Worm (Caenorhabditis elegans) whole organism, late embryonic: ENCODE data around the gene dhhc-6.

Experiments
- C08G9.2 ChIP-seq: sonication (generic microtip); optimal IDR thresholded peaks from 2 replicates; lab custom pipeline; 2016; ENCODE audit warnings: mild to moderate bottlenecking, missing genetic modification characterization, moderate library complexity, missing compliant biosample characterization
- C38D4.7 ChIP-seq: fragments of 200-800 bp; sonication (Bioruptor generic); optimal IDR thresholded peaks from 2 replicates; lab custom pipeline; 2018; ENCODE audit warnings: mild to moderate bottlenecking, missing genetic modification characterization, moderate library complexity, missing compliant biosample characterization
- K02D7.2 ChIP-seq: sonication (generic microtip); optimal IDR thresholded peaks from 2 replicates; lab custom pipeline; 2017; ENCODE audit warnings: mild to moderate bottlenecking, missing genetic modification characterization, missing compliant biosample characterization
- K09A11.1 ChIP-seq: sonication (generic microtip); optimal IDR thresholded peaks from 2 replicates; lab custom pipeline; 2017; ENCODE audit warnings: antibody characterized with exemption, mild to moderate bottlenecking, missing genetic modification characterization, missing compliant biosample characterization; ENCODE audit not compliant: insufficient read depth
- T23F11.4 ChIP-seq: fragments of 200-800 bp; sonication (Bioruptor generic); optimal IDR thresholded peaks from 2 replicates; lab custom pipeline; 2018; ENCODE audit warnings: mild to moderate bottlenecking, missing genetic modification characterization, missing compliant biosample characterization
- Y22D7AL.16 ChIP-seq: sonication (generic microtip); optimal IDR thresholded peaks from 2 replicates; lab custom pipeline; 2016; ENCODE audit warnings: missing genetic modification characterization, missing compliant biosample characterization
- ahr-1 ChIP-seq: sonication (generic microtip); optimal IDR thresholded peaks from 2 replicates; lab custom pipeline; 2016; ENCODE audit warnings: missing genetic modification characterization, missing compliant biosample characterization
- ama-1 ChIP-seq: fragments of 150-350 bp; optimal IDR thresholded peaks from 2 replicates; lab custom pipeline; 2014
- ceh-14 ChIP-seq: sonication (generic microtip); optimal IDR thresholded peaks from 2 replicates; lab custom pipeline; 2016; ENCODE audit warnings: missing genotype, missing genetic modification characterization, missing compliant biosample characterization
- ceh-18 ChIP-seq: sonication (generic microtip); optimal IDR thresholded peaks from 2 replicates; lab custom pipeline; 2016; ENCODE audit warnings: missing genetic modification characterization, missing compliant biosample characterization
- ceh-2 ChIP-seq: sonication (generic microtip); optimal IDR thresholded peaks from 2 replicates; lab custom pipeline; 2016; ENCODE audit warnings: missing genotype, missing genetic modification characterization, missing compliant biosample characterization
- ceh-22 ChIP-seq: sonication (generic microtip); optimal IDR thresholded peaks from 2 replicates; lab custom pipeline; 2017; ENCODE audit warnings: missing biosample characterization, missing genetic modification characterization
- ceh-24 ChIP-seq: sonication (generic microtip); optimal IDR thresholded peaks from 2 replicates; lab custom pipeline; 2016; ENCODE audit warnings: mild to moderate bottlenecking, missing genetic modification characterization, missing compliant biosample characterization
- ceh-31 ChIP-seq: sonication (generic microtip); optimal IDR thresholded peaks from 2 replicates; lab custom pipeline; 2016; ENCODE audit warnings: missing genetic modification characterization, missing compliant biosample characterization
- ceh-48 ChIP-seq: sonication (generic microtip); optimal IDR thresholded peaks from 2 replicates; lab custom pipeline; 2016; ENCODE audit warnings: missing genetic modification characterization, inconsistent platforms, missing compliant biosample characterization
- ceh-9 ChIP-seq: sonication (generic microtip); optimal IDR thresholded peaks from 2 replicates; lab custom pipeline; 2016; ENCODE audit warnings: mild to moderate bottlenecking, missing genetic modification characterization, inconsistent platforms, missing compliant biosample characterization
- dmd-4 ChIP-seq: sonication (generic microtip); optimal IDR thresholded peaks from 2 replicates; lab custom pipeline; 2016; ENCODE audit warnings: borderline replicate concordance, missing genetic modification characterization, missing compliant biosample characterization
- dve-1 ChIP-seq: sonication (generic microtip); optimal IDR thresholded peaks from 2 replicates; lab custom pipeline; 2017; ENCODE audit warnings: antibody characterized with exemption, mild to moderate bottlenecking, missing genetic modification characterization, missing compliant biosample characterization
- elt-4 ChIP-seq: sonication (generic microtip); optimal IDR thresholded peaks from 2 replicates; lab custom pipeline; 2016; ENCODE audit warnings: missing genetic modification characterization, missing compliant biosample characterization
- ets-4 ChIP-seq: sonication (generic microtip); optimal IDR thresholded peaks from 2 replicates; lab custom pipeline; 2016; ENCODE audit warnings: missing genetic modification characterization, missing compliant biosample characterization
- eyg-1 ChIP-seq: sonication (generic microtip); optimal IDR thresholded peaks from 2 replicates; lab custom pipeline; 2016; ENCODE audit warnings: missing genotype, missing genetic modification characterization, missing compliant biosample characterization
- fkh-10 ChIP-seq: fragments of 150-350 bp; optimal IDR thresholded peaks from 2 replicates; lab custom pipeline; 2014; ENCODE audit warnings: missing biosample characterization, missing genetic modification reagents, missing genetic modification characterization
- fkh-6 ChIP-seq: sonication (generic microtip); optimal IDR thresholded peaks from 2 replicates; lab custom pipeline; 2016; ENCODE audit warnings: missing genetic modification characterization, missing compliant biosample characterization
- hlh-6 ChIP-seq: sonication (generic microtip); optimal IDR thresholded peaks from 2 replicates; lab custom pipeline; 2016; ENCODE audit warnings: missing genotype, missing genetic modification characterization, missing compliant biosample characterization
- madf-2 ChIP-seq: sonication (generic microtip); optimal IDR thresholded peaks from 2 replicates; lab custom pipeline; 2017; ENCODE audit warnings: missing genetic modification characterization, missing compliant biosample characterization
- mec-3 ChIP-seq: sonication (generic microtip); optimal IDR thresholded peaks from 2 replicates; lab custom pipeline; 2016; ENCODE audit warnings: borderline replicate concordance, missing genetic modification characterization, missing compliant biosample characterization
- nhr-11 ChIP-seq: fragments of 150-350 bp; optimal IDR thresholded peaks from 2 replicates; lab custom pipeline; 2014; ENCODE audit warnings: missing biosample characterization, missing genetic modification characterization
- nhr-232 ChIP-seq: sonication (generic microtip); optimal IDR thresholded peaks from 2 replicates; lab custom pipeline; 2016; ENCODE audit warnings: missing genetic modification characterization, missing compliant biosample characterization
- pag-3 ChIP-seq: sonication (generic microtip); optimal IDR thresholded peaks from 2 replicates; lab custom pipeline; 2016; ENCODE audit warnings: missing compliant biosample characterization, missing genetic modification characterization, borderline replicate concordance
- pax-1 ChIP-seq: fragments of 150-350 bp; optimal IDR thresholded peaks from 2 replicates; lab custom pipeline; 2014; ENCODE audit warnings: missing biosample characterization, missing genetic modification characterization
- pqm-1 ChIP-seq: sonication (generic microtip); optimal IDR thresholded peaks from 2 replicates; lab custom pipeline; 2016; ENCODE audit warnings: missing genetic modification characterization, missing compliant biosample characterization
- pros-1 ChIP-seq: fragments of 150-350 bp; optimal IDR thresholded peaks from 2 replicates; lab custom pipeline; 2014; ENCODE audit warnings: missing biosample characterization, missing genetic modification reagents, missing genetic modification characterization
- ref-2 ChIP-seq: sonication (generic microtip); optimal IDR thresholded peaks from 2 replicates; lab custom pipeline; 2016; ENCODE audit warnings: missing genetic modification characterization, missing compliant biosample characterization
- rnt-1 ChIP-seq: sonication (generic microtip); optimal IDR thresholded peaks from 2 replicates; lab custom pipeline; 2016; ENCODE audit warnings: missing genetic modification characterization, missing compliant biosample characterization
- syd-9 ChIP-seq: sonication (generic microtip); optimal IDR thresholded peaks from 2 replicates; lab custom pipeline; 2016; ENCODE audit warnings: mild to moderate bottlenecking, missing genetic modification characterization, moderate library complexity, missing compliant biosample characterization
- tbx-7 ChIP-seq: sonication (generic microtip); optimal IDR thresholded peaks from 2 replicates; lab custom pipeline; 2016; ENCODE audit warnings: missing genotype, missing genetic modification characterization, missing compliant biosample characterization
- unc-42 ChIP-seq: sonication (generic microtip); optimal IDR thresholded peaks from 2 replicates; lab custom pipeline; 2016; ENCODE audit warnings: missing genotype, missing genetic modification characterization, missing compliant biosample characterization
- unc-55 ChIP-seq: sonication (generic microtip); optimal IDR thresholded peaks from 2 replicates; lab custom pipeline; 2017; ENCODE audit warnings: missing biosample characterization, missing genetic modification reagents, missing genetic modification characterization
- zip-5 ChIP-seq: sonication (generic microtip); optimal IDR thresholded peaks from 2 replicates; lab custom pipeline; 2016; ENCODE audit warnings: missing genetic modification characterization, missing compliant biosample characterization

Gene dhhc-6

ce11 chrIV:12089551-12089950 is 35.2 kb upstream of the dhhc-6 start, which contains the start of gene F11A10.6:
Gene F11A10.6 (minus strand): TSS chrIV:12089651.
- TF ChIP-seq C38D4.7 (GFP tag; lab: Kevin White, UChicago) (no peak), dmd-4 (tag; lab: Kevin White, UChicago) (no peak), ceh-48 (tag; lab: Kevin White, UChicago) (no peak), ceh-2 (tag; lab: Kevin White, UChicago) (no peak), nhr-11 (tag; lab: Kevin White, UChicago) (no peak), madf-2 (tag; lab: Kevin White, UChicago) (no peak), fkh-6 (tag; lab: Kevin White, UChicago) (no peak), mec-3 (no peak), K02D7.2 (tag; lab: Kevin White, UChicago) (no peak), ceh-14 (tag; lab: Kevin White, UChicago) (no peak), pros-1 (tag; lab: Kevin White, UChicago) (no peak), hlh-6 (tag; lab: Kevin White, UChicago) (no peak), fkh-10 (no peak), unc-42 (tag; lab: Kevin White, UChicago) (no peak)

- no peak for TF ChIP-seq ceh-18
- no peak for TF ChIP-seq zip-5
- no peak for TF ChIP-seq elt-4 (tag; lab: Kevin White, UChicago)
- no peak for TF ChIP-seq Y22D7AL.16 (tag; lab: Kevin White, UChicago)
- TF ChIP-seq unc-55, result no peak
- no peak for TF ChIP-seq ceh-31
- no peak for TF ChIP-seq tbx-7 (tag; lab: Kevin White, UChicago)
- TF ChIP-seq K09A11.1 (tag; lab: Kevin White, UChicago), result no peak
- no peak for TF ChIP-seq pax-1
- TF ChIP-seq ceh-9 (tag; lab: Kevin White, UChicago), result no peak
- no peak for TF ChIP-seq dmd-4 (tag; lab: Kevin White, UChicago)
- no peak for TF ChIP-seq pag-3
- TF ChIP-seq C08G9.2 (tag; lab: Kevin White, UChicago), result no peak
- no peak for TF ChIP-seq fkh-6 (tag; lab: Kevin White, UChicago)
These were observed 32.6 kb upstream of the dhhc-6 start, which contains the start of gene mig-32 for ce11 chrIV:12092113-12092512. Gene mig-32 (minus strand): TSS chrIV:12092213.

- TF ChIP-seq pax-1 (no peak), nhr-232 (tag; lab: Kevin White, UChicago) (no peak), dmd-4 (tag; lab: Kevin White, UChicago) (no peak), ceh-24 (tag; lab: Kevin White, UChicago) (no peak), eyg-1 (no peak), fkh-10 (no peak), pag-3 (no peak), dve-1 (tag; lab: Kevin White, UChicago) (no peak), syd-9 (tag; lab: Kevin White, UChicago) (no peak), ahr-1 (tag; lab: Kevin White, UChicago) (no peak), ceh-2 (tag; lab: Kevin White, UChicago) (no peak), ets-4 (tag; lab: Kevin White, UChicago) (no peak), ama-1 (lab: Kevin White, UChicago) (no peak), rnt-1 (no peak), unc-55 (no peak), mec-3 (no peak), ref-2 (tag; lab: Kevin White, UChicago) (no peak), ceh-22 (tag; lab: Kevin White, UChicago) (no peak), T23F11.4 (GFP tag; lab: Kevin White, UChicago) (no peak), pqm-1 (tag; lab: Kevin White, UChicago) (no peak)
These were observed 31.4 kb upstream of the dhhc-6 start, which contains the start of gene cpsf-4 for ce11 chrIV:12093384-12093783. Gene cpsf-4 (minus strand): TSS chrIV:12093445.
